Worm (Caenorhabditis elegans) whole organism, late embryonic: Measurements from ENCODE around the gene ptp-4A2.
A peak's percentile ranks its signal among the peaks of the same experiment; 100 is the strongest.

Experiments
- C38D4.7 ChIP-seq: fragments of 200-800 bp; sonication (Bioruptor generic); optimal IDR thresholded peaks from 2 replicates; lab custom pipeline; 2018; ENCODE audit warnings: mild to moderate bottlenecking, missing genetic modification characterization, moderate library complexity, missing compliant biosample characterization
- K02D7.2 ChIP-seq: sonication (generic microtip); optimal IDR thresholded peaks from 2 replicates; lab custom pipeline; 2017; ENCODE audit warnings: mild to moderate bottlenecking, missing genetic modification characterization, missing compliant biosample characterization
- Y22D7AL.16 ChIP-seq: sonication (generic microtip); optimal IDR thresholded peaks from 2 replicates; lab custom pipeline; 2016; ENCODE audit warnings: missing genetic modification characterization, missing compliant biosample characterization
- ceh-14 ChIP-seq: sonication (generic microtip); optimal IDR thresholded peaks from 2 replicates; lab custom pipeline; 2016; ENCODE audit warnings: missing genotype, missing genetic modification characterization, missing compliant biosample characterization
- ceh-19 ChIP-seq: fragments of 200-800 bp; sonication (Bioruptor generic); optimal IDR thresholded peaks from 2 replicates; lab custom pipeline; 2018; ENCODE audit warnings: mild to moderate bottlenecking, missing genetic modification characterization, missing compliant biosample characterization
- ceh-34 ChIP-seq: sonication (generic microtip); optimal IDR thresholded peaks from 2 replicates; lab custom pipeline; 2016; ENCODE audit warnings: mild to moderate bottlenecking, missing genetic modification characterization, missing compliant biosample characterization
- ceh-48 ChIP-seq: sonication (generic microtip); optimal IDR thresholded peaks from 2 replicates; lab custom pipeline; 2016; ENCODE audit warnings: missing genetic modification characterization, inconsistent platforms, missing compliant biosample characterization
- ceh-6 ChIP-seq: fragments of 200-800 bp; sonication (Bioruptor generic); optimal IDR thresholded peaks from 2 replicates; lab custom pipeline; 2018; ENCODE audit warnings: mild to moderate bottlenecking, missing genetic modification characterization, missing compliant biosample characterization
- che-1 ChIP-seq: sonication (generic microtip); optimal IDR thresholded peaks from 2 replicates; lab custom pipeline; 2016; ENCODE audit warnings: mild to moderate bottlenecking, missing genetic modification characterization, missing compliant biosample characterization
- elt-2 ChIP-seq: sonication (generic microtip); optimal IDR thresholded peaks from 2 replicates; lab custom pipeline; 2016; ENCODE audit warnings: missing genetic modification reagents, missing genetic modification characterization, missing compliant biosample characterization
- elt-4 ChIP-seq: sonication (generic microtip); optimal IDR thresholded peaks from 2 replicates; lab custom pipeline; 2016; ENCODE audit warnings: missing genetic modification characterization, missing compliant biosample characterization
- ets-4 ChIP-seq: sonication (generic microtip); optimal IDR thresholded peaks from 2 replicates; lab custom pipeline; 2016; ENCODE audit warnings: missing genetic modification characterization, missing compliant biosample characterization
- fax-1 ChIP-seq: sonication (generic microtip); optimal IDR thresholded peaks from 2 replicates; lab custom pipeline; 2016; ENCODE audit warnings: missing genotype, missing genetic modification characterization, missing compliant biosample characterization
- fkh-10 ChIP-seq: fragments of 150-350 bp; optimal IDR thresholded peaks from 2 replicates; lab custom pipeline; 2014; ENCODE audit warnings: missing biosample characterization, missing genetic modification reagents, missing genetic modification characterization
- fkh-6 ChIP-seq: sonication (generic microtip); optimal IDR thresholded peaks from 2 replicates; lab custom pipeline; 2016; ENCODE audit warnings: missing genetic modification characterization, missing compliant biosample characterization
- gmeb-2 ChIP-seq: sonication (generic microtip); optimal IDR thresholded peaks from 2 replicates; lab custom pipeline; 2016; ENCODE audit warnings: missing genetic modification characterization, inconsistent platforms, missing compliant biosample characterization
- hlh-6 ChIP-seq: sonication (generic microtip); optimal IDR thresholded peaks from 2 replicates; lab custom pipeline; 2016; ENCODE audit warnings: missing genotype, missing genetic modification characterization, missing compliant biosample characterization
- hlh-8 ChIP-seq: sonication (generic microtip); optimal IDR thresholded peaks from 2 replicates; lab custom pipeline; 2016; ENCODE audit warnings: missing genotype, missing genetic modification characterization, missing compliant biosample characterization
- lim-6 ChIP-seq: sonication (generic microtip); optimal IDR thresholded peaks from 2 replicates; lab custom pipeline; 2016; ENCODE audit warnings: missing genetic modification characterization, missing compliant biosample characterization
- lin-11 ChIP-seq: fragments of 200-800 bp; sonication (Bioruptor generic); optimal IDR thresholded peaks from 2 replicates; lab custom pipeline; 2018; ENCODE audit warnings: mild to moderate bottlenecking, missing genetic modification characterization, missing compliant biosample characterization
- mec-3 ChIP-seq: sonication (generic microtip); optimal IDR thresholded peaks from 2 replicates; lab custom pipeline; 2016; ENCODE audit warnings: borderline replicate concordance, missing genetic modification characterization, missing compliant biosample characterization
- nhr-11 ChIP-seq: fragments of 150-350 bp; optimal IDR thresholded peaks from 2 replicates; lab custom pipeline; 2014; ENCODE audit warnings: missing biosample characterization, missing genetic modification characterization
- npax-4 ChIP-seq: sonication (generic microtip); optimal IDR thresholded peaks from 2 replicates; lab custom pipeline; 2016; ENCODE audit warnings: missing genetic modification characterization, missing compliant biosample characterization
- odd-2 ChIP-seq: sonication (generic microtip); optimal IDR thresholded peaks from 2 replicates; lab custom pipeline; 2017; ENCODE audit warnings: antibody characterized with exemption, mild to moderate bottlenecking, missing genetic modification characterization, missing compliant biosample characterization
- pag-3 ChIP-seq: sonication (generic microtip); optimal IDR thresholded peaks from 2 replicates; lab custom pipeline; 2016; ENCODE audit warnings: missing compliant biosample characterization, missing genetic modification characterization, borderline replicate concordance
- pat-9 ChIP-seq: fragments of 200-800 bp; sonication (Bioruptor generic); optimal IDR thresholded peaks from 2 replicates; lab custom pipeline; 2018; ENCODE audit warnings: mild to moderate bottlenecking, missing genetic modification characterization, moderate library complexity, missing compliant biosample characterization
- ref-2 ChIP-seq: sonication (generic microtip); optimal IDR thresholded peaks from 2 replicates; lab custom pipeline; 2016; ENCODE audit warnings: missing genetic modification characterization, missing compliant biosample characterization
- sdc-2 ChIP-seq: sonication (generic microtip); optimal IDR thresholded peaks from 2 replicates; lab custom pipeline; 2016; ENCODE audit warnings: missing genotype, missing genetic modification characterization, missing compliant biosample characterization
- sox-4 ChIP-seq: sonication (generic microtip); optimal IDR thresholded peaks from 2 replicates; lab custom pipeline; 2017; ENCODE audit warnings: mild to moderate bottlenecking, missing genetic modification characterization, inconsistent platforms, missing compliant biosample characterization
- syd-9 ChIP-seq: sonication (generic microtip); optimal IDR thresholded peaks from 2 replicates; lab custom pipeline; 2016; ENCODE audit warnings: mild to moderate bottlenecking, missing genetic modification characterization, moderate library complexity, missing compliant biosample characterization
- tbx-2 ChIP-seq: sonication (generic microtip); optimal IDR thresholded peaks from 2 replicates; lab custom pipeline; 2016; ENCODE audit warnings: missing genetic modification characterization, missing compliant biosample characterization
- ttx-3 ChIP-seq: sonication (generic microtip); optimal IDR thresholded peaks from 2 replicates; lab custom pipeline; 2016; ENCODE audit warnings: missing genetic modification reagents, missing genetic modification characterization, missing compliant biosample characterization
- unc-3 ChIP-seq, 2 experiments: fragments of 200-800 bp in 1 of 2; sonication (Bioruptor generic) in 1 of 2; sonication (generic microtip) in 1 of 2; conservative IDR thresholded peaks in 1 of 2; optimal IDR thresholded peaks in 1 of 2; 2 replicates each; pipeline versions ENCODE4 v1.3.6 to Lab custom; 2016 to 2022; ENCODE audit warnings: missing compliant biosample characterization in 2 of 2, missing genetic modification characterization in 2 of 2, missing genetic modification reagents in 1 of 2
- unc-42 ChIP-seq: sonication (generic microtip); optimal IDR thresholded peaks from 2 replicates; lab custom pipeline; 2016; ENCODE audit warnings: missing genotype, missing genetic modification characterization, missing compliant biosample characterization
- unc-86 ChIP-seq: sonication (generic microtip); optimal IDR thresholded peaks from 2 replicates; lab custom pipeline; 2016; ENCODE audit warnings: missing genetic modification characterization, missing compliant biosample characterization
- zip-5 ChIP-seq: sonication (generic microtip); optimal IDR thresholded peaks from 2 replicates; lab custom pipeline; 2016; ENCODE audit warnings: missing genetic modification characterization, missing compliant biosample characterization
- ztf-16 ChIP-seq: sonication (generic microtip); optimal IDR thresholded peaks from 2 replicates; lab custom pipeline; 2017; ENCODE audit warnings: missing genetic modification characterization, missing compliant biosample characterization

Gene ptp-4A2

DNA sequence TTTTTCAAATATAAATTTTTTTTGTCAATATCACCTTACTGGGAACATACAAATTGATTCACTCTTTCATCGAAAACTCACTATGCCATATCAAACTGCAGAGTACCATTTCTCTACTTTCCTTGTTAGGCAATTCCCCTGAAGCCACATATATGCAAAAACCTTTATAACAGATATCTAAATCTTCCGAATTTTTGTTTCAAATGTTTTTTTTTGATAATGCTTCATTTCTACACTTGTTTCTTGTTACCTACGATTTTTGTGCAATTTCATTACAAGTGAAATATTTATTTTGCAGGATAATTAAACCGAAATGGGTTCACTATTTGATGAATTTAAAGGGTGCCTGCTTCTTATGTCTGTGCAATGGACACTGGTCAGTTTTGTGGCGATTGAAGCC is 23.0 kb downstream of the ptp-4A2 start, which contains the start of gene T22B2.2:
Gene T22B2.2, plus strand, starts transcription at position 301 of the 400 bp plus-strand sequence.
- TF ChIP-seq hlh-8 (tag; lab: Kevin White, UChicago) (no peak), unc-42 (no peak), K02D7.2 (tag; lab: Kevin White, UChicago) (no peak), che-1 (tag; lab: Kevin White, UChicago) (no peak), nhr-11 (tag; lab: Kevin White, UChicago) (no peak), sdc-2 (tag; lab: Kevin White, UChicago) (no peak), mec-3 (tag; lab: Kevin White, UChicago) (no peak)

DNA sequence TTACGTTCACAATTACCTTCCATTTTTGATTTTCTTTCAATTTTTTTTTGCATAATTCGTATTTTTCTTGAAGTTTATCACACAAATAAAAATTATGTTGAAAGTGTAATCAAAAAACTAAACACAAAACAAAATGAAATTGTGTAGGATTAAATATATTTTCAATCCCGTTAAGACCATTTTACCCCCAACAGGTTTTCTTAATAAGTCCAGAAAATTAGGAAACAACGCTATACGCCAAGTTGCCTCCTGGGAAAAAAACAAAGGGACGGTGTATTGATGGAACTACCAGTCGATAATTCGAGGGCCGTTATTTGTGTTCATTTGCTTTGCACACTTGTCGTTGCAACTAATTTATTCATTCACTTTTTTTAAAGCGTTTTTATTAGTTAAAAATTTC is 23.4 kb downstream of the ptp-4A2 start:
- TF ChIP-seq mec-3 (tag; lab: Kevin White, UChicago), result no peak
- TF ChIP-seq sdc-2 (tag; lab: Kevin White, UChicago), result no peak
- TF ChIP-seq ztf-16 (tag; lab: Kevin White, UChicago), result no peak
- no peak for TF ChIP-seq npax-4 (tag; lab: Kevin White, UChicago)
- TF ChIP-seq pat-9 (tag; lab: Kevin White, UChicago), result no peak
- TF ChIP-seq lim-6 (tag; lab: Kevin White, UChicago), result no peak
- TF ChIP-seq lin-11, result no peak

- TF ChIP-seq sdc-2 (tag; lab: Kevin White, UChicago) (peak; percentile 64), unc-86 (tag; lab: Kevin White, UChicago) (no peak), ceh-48 (no peak), elt-2 (tag; lab: Kevin White, UChicago) (no peak), ref-2 (tag; lab: Kevin White, UChicago) (no peak), ceh-34 (tag; lab: Kevin White, UChicago) (no peak), syd-9 (tag; lab: Kevin White, UChicago) (no peak)
These were observed 24.9 kb downstream of the ptp-4A2 start for ce11 chrX:3918182-3918581.

DNA sequence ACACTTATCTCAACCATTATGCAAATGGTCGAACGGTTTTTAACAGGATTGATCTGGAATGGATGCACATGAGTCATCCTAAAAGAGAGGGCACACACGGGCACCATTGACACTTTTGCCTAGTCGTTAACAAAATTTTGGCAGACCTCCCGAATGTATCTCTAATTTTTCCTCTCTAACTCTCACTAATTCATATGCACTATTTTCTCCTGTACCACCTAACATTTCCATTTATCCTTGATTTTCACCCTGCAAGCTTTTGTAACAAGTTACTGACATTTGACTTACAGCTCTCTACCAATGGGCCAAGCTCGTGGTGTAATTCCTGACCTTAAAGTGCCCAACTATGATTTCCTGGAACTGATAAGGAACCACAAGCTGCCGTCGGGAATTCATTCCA is 26.1 kb downstream of the ptp-4A2 start, which contains the start of gene T22B2.3:
Gene T22B2.3, plus strand, starts transcription at position 301 of the 400 bp plus-strand sequence.
- TF ChIP-seq odd-2, result no peak
- TF ChIP-seq zip-5 (tag; lab: Kevin White, UChicago), result no peak
- TF ChIP-seq ceh-6, result no peak
- TF ChIP-seq pat-9 (tag; lab: Kevin White, UChicago), result no peak
- no peak for TF ChIP-seq fkh-10 (GFP tag; lab: Kevin White, UChicago)
- TF ChIP-seq elt-4 (tag; lab: Kevin White, UChicago), result no peak
- TF ChIP-seq gmeb-2 (tag; lab: Kevin White, UChicago), result no peak
- TF ChIP-seq C38D4.7 (GFP tag; lab: Kevin White, UChicago), result no peak
- TF ChIP-seq ets-4 (tag; lab: Kevin White, UChicago), result no peak
- TF ChIP-seq tbx-2, result no peak
- TF ChIP-seq hlh-8 (tag; lab: Kevin White, UChicago), result no peak
- no peak for TF ChIP-seq unc-86 (tag; lab: Kevin White, UChicago)
- no peak for TF ChIP-seq ttx-3 (tag; lab: Kevin White, UChicago)
- no peak for TF ChIP-seq sox-4 (tag; lab: Kevin White, UChicago)
- TF ChIP-seq unc-3 (GFP tag; conservative IDR thresholded peaks at IDR 0.05; lab: Robert Waterston, UW), result no peak
- TF ChIP-seq unc-3 (tag; optimal IDR thresholded peaks at IDR 0.05; lab: Kevin White, UChicago), result no peak
- TF ChIP-seq, all 69 proteins: peak for 0

DNA sequence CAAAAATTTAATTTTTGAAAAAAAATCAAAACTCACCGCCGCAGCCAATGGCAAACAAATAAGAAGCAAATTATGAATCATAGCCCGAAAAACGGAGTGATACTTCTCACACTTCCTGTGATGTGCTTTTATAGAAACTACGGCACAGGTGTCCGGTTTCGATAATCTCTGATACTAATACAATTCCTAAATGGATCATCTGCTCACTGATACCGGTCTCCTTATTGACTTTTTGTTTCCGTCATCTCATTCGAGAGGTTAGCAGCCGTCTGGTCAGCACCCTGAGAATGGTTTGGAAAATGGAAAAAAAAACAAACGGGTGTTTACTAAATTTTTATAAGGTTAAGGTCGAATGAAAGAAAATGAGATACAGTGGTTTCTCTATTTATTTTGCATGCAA is 27.4 kb downstream of the ptp-4A2 start, which contains the start of gene idpp-9:
Gene idpp-9, minus strand, starts transcription at position 101 of the 400 bp plus-strand sequence.
- no peak for TF ChIP-seq ceh-19 (GFP tag; lab: Kevin White, UChicago)
- TF ChIP-seq hlh-6 (tag; lab: Kevin White, UChicago), result no peak
- TF ChIP-seq fax-1 (tag; lab: Kevin White, UChicago), result no peak
- no peak for TF ChIP-seq elt-2 (tag; lab: Kevin White, UChicago)
- TF ChIP-seq pag-3 (tag; lab: Kevin White, UChicago), result no peak
- TF ChIP-seq fkh-6 (tag; lab: Kevin White, UChicago), result no peak
- no peak for TF ChIP-seq ceh-14 (tag; lab: Kevin White, UChicago)
- TF ChIP-seq Y22D7AL.16 (tag; lab: Kevin White, UChicago), result no peak
- TF ChIP-seq, all 69 proteins: peak for 0
